Fruit fly (Drosophila melanogaster) whole organism, adult: ENCODE measurements around the gene CG31199.

Experiments used
- CG11617 ChIP-seq: fragments of 200-800 bp; sonication (Bioruptor generic); optimal IDR thresholded peaks from 2 replicates; lab custom pipeline; 2017; ENCODE audit warnings: mild to moderate bottlenecking, missing biosample characterization, missing genetic modification reagents, missing genetic modification characterization
- CG12768 ChIP-seq: fragments of 200-800 bp; sonication (Bioruptor generic); optimal IDR thresholded peaks from 2 replicates; lab custom pipeline; 2017; ENCODE audit warnings: missing biosample characterization, missing genetic modification characterization, mild to moderate bottlenecking, moderate library complexity, missing genetic modification reagents
- CG1620 ChIP-seq: fragments of 200-800 bp; sonication (Bioruptor generic); optimal IDR thresholded peaks from 2 replicates; lab custom pipeline; 2016; ENCODE audit warnings: missing biosample characterization, missing genetic modification characterization
- CG33017 ChIP-seq: fragments of 200-800 bp; sonication (Bioruptor generic); optimal IDR thresholded peaks from 2 replicates; lab custom pipeline; 2018; ENCODE audit warnings: missing biosample characterization, mild to moderate bottlenecking, missing genetic modification characterization, moderate library complexity
- CG5204 ChIP-seq: fragments of 200-800 bp; sonication (Bioruptor generic); optimal IDR thresholded peaks from 2 replicates; lab custom pipeline; 2016; ENCODE audit warnings: missing biosample characterization, missing genetic modification characterization
- Clk ChIP-seq: fragments of 200-800 bp; sonication (Bioruptor generic); optimal IDR thresholded peaks from 2 replicates; lab custom pipeline; 2017; ENCODE audit warnings: missing biosample characterization, missing genetic modification characterization
- Crg-1 ChIP-seq: fragments of 200-800 bp; sonication (Bioruptor generic); optimal IDR thresholded peaks from 2 replicates; lab custom pipeline; 2016; ENCODE audit warnings: missing biosample characterization, missing genetic modification characterization
- Hr96 ChIP-seq: fragments of 200-800 bp; sonication (Bioruptor generic); optimal IDR thresholded peaks from 2 replicates; lab custom pipeline; 2016; ENCODE audit warnings: missing biosample characterization, missing genetic modification characterization
- bab1 ChIP-seq: fragments of 200-800 bp; sonication (Bioruptor generic); optimal IDR thresholded peaks from 3 replicates; lab custom pipeline; 2019; ENCODE audit warnings: missing biosample characterization, mild to moderate bottlenecking, missing genetic modification characterization, moderate library complexity
- cnc ChIP-seq, 2 experiments: fragments of >200 bp; optimal IDR thresholded peaks; 2 replicates each; lab custom pipeline; 2017
- kay ChIP-seq: fragments of 200-800 bp; sonication (Bioruptor generic); peaks from one replicate; lab custom pipeline; 2016; ENCODE audit warnings: missing biosample characterization, missing genetic modification characterization, borderline replicate concordance
- tj ChIP-seq: fragments of 200-800 bp; sonication (Bioruptor generic); optimal IDR thresholded peaks from 3 replicates; lab custom pipeline; 2017; ENCODE audit warnings: missing biosample characterization, mild to moderate bottlenecking, missing genetic modification characterization, moderate library complexity

dm6 chr3R:20782655-20783105, 39.0 kb upstream of the CG31199 start:
- TF ChIP-seq CG5204 (GFP tag; lab: Kevin White, UChicago): no peak
- TF ChIP-seq CG1620: no peak
- peak; percentile 73 for TF ChIP-seq tj (GFP tag; lab: Kevin White, UChicago)
- TF ChIP-seq CG12768 (GFP tag; lab: Kevin White, UChicago): peak; percentile 80
- TF ChIP-seq Hr96 (GFP tag; lab: Kevin White, UChicago): peak; percentile 23
- peak; percentile 66 for TF ChIP-seq CG33017 (tag; lab: Kevin White, UChicago)
- TF ChIP-seq bab1: peak; percentile 98
- peak; percentile 72 for TF ChIP-seq Clk (GFP tag; lab: Kevin White, UChicago)
- peak; percentile 96 for TF ChIP-seq kay
- no peak for TF ChIP-seq CG11617 (GFP tag; lab: Kevin White, UChicago)
- no peak for TF ChIP-seq Crg-1 (GFP tag; lab: Kevin White, UChicago)
- TF ChIP-seq cnc (optimal IDR thresholded peaks at IDR 0.05; lab: Kevin White, UChicago): no peak
